Worm (Caenorhabditis elegans) whole organism, late embryonic: ENCODE measurements around the gene str-82.

Source experiments
- C08G9.2 ChIP-seq: sonication (generic microtip); optimal IDR thresholded peaks from 2 replicates; lab custom pipeline; 2016; ENCODE audit warnings: mild to moderate bottlenecking, missing genetic modification characterization, moderate library complexity, missing compliant biosample characterization
- F13H6.1 ChIP-seq: sonication (generic microtip); optimal IDR thresholded peaks from 2 replicates; lab custom pipeline; 2016; ENCODE audit warnings: missing genetic modification characterization, missing compliant biosample characterization
- T23F11.4 ChIP-seq: fragments of 200-800 bp; sonication (Bioruptor generic); optimal IDR thresholded peaks from 2 replicates; lab custom pipeline; 2018; ENCODE audit warnings: mild to moderate bottlenecking, missing genetic modification characterization, missing compliant biosample characterization
- ahr-1 ChIP-seq: sonication (generic microtip); optimal IDR thresholded peaks from 2 replicates; lab custom pipeline; 2016; ENCODE audit warnings: missing genetic modification characterization, missing compliant biosample characterization
- ama-1 ChIP-seq: fragments of 150-350 bp; optimal IDR thresholded peaks from 2 replicates; lab custom pipeline; 2014
- ceh-14 ChIP-seq: sonication (generic microtip); optimal IDR thresholded peaks from 2 replicates; lab custom pipeline; 2016; ENCODE audit warnings: missing genotype, missing genetic modification characterization, missing compliant biosample characterization
- ceh-19 ChIP-seq: fragments of 200-800 bp; sonication (Bioruptor generic); optimal IDR thresholded peaks from 2 replicates; lab custom pipeline; 2018; ENCODE audit warnings: mild to moderate bottlenecking, missing genetic modification characterization, missing compliant biosample characterization
- ceh-2 ChIP-seq: sonication (generic microtip); optimal IDR thresholded peaks from 2 replicates; lab custom pipeline; 2016; ENCODE audit warnings: missing genotype, missing genetic modification characterization, missing compliant biosample characterization
- ceh-22 ChIP-seq: sonication (generic microtip); optimal IDR thresholded peaks from 2 replicates; lab custom pipeline; 2017; ENCODE audit warnings: missing biosample characterization, missing genetic modification characterization
- ceh-24 ChIP-seq: sonication (generic microtip); optimal IDR thresholded peaks from 2 replicates; lab custom pipeline; 2016; ENCODE audit warnings: mild to moderate bottlenecking, missing genetic modification characterization, missing compliant biosample characterization
- ceh-30 ChIP-seq: fragments of 150-350 bp; optimal IDR thresholded peaks from 2 replicates; lab custom pipeline; 2014; ENCODE audit warnings: missing biosample characterization, missing genetic modification characterization
- ceh-45 ChIP-seq: fragments of 200-800 bp; sonication (Bioruptor generic); IDR thresholded peaks from 2 replicates; pipeline ENCODE4 v1.3.6; 2022; ENCODE audit warnings: missing genetic modification reagents, missing genetic modification characterization, missing compliant biosample characterization
- ceh-48 ChIP-seq: sonication (generic microtip); optimal IDR thresholded peaks from 2 replicates; lab custom pipeline; 2016; ENCODE audit warnings: missing genetic modification characterization, inconsistent platforms, missing compliant biosample characterization
- ceh-6 ChIP-seq: fragments of 200-800 bp; sonication (Bioruptor generic); optimal IDR thresholded peaks from 2 replicates; lab custom pipeline; 2018; ENCODE audit warnings: mild to moderate bottlenecking, missing genetic modification characterization, missing compliant biosample characterization
- ceh-9 ChIP-seq: sonication (generic microtip); optimal IDR thresholded peaks from 2 replicates; lab custom pipeline; 2016; ENCODE audit warnings: mild to moderate bottlenecking, missing genetic modification characterization, inconsistent platforms, missing compliant biosample characterization
- che-1 ChIP-seq: sonication (generic microtip); optimal IDR thresholded peaks from 2 replicates; lab custom pipeline; 2016; ENCODE audit warnings: mild to moderate bottlenecking, missing genetic modification characterization, missing compliant biosample characterization
- dmd-4 ChIP-seq: sonication (generic microtip); optimal IDR thresholded peaks from 2 replicates; lab custom pipeline; 2016; ENCODE audit warnings: borderline replicate concordance, missing genetic modification characterization, missing compliant biosample characterization
- dve-1 ChIP-seq: sonication (generic microtip); optimal IDR thresholded peaks from 2 replicates; lab custom pipeline; 2017; ENCODE audit warnings: antibody characterized with exemption, mild to moderate bottlenecking, missing genetic modification characterization, missing compliant biosample characterization
- elt-2 ChIP-seq: sonication (generic microtip); optimal IDR thresholded peaks from 2 replicates; lab custom pipeline; 2016; ENCODE audit warnings: missing genetic modification reagents, missing genetic modification characterization, missing compliant biosample characterization
- fkh-10 ChIP-seq: fragments of 150-350 bp; optimal IDR thresholded peaks from 2 replicates; lab custom pipeline; 2014; ENCODE audit warnings: missing biosample characterization, missing genetic modification reagents, missing genetic modification characterization
- fkh-6 ChIP-seq: sonication (generic microtip); optimal IDR thresholded peaks from 2 replicates; lab custom pipeline; 2016; ENCODE audit warnings: missing genetic modification characterization, missing compliant biosample characterization
- gmeb-2 ChIP-seq: sonication (generic microtip); optimal IDR thresholded peaks from 2 replicates; lab custom pipeline; 2016; ENCODE audit warnings: missing genetic modification characterization, inconsistent platforms, missing compliant biosample characterization
- lin-11 ChIP-seq: fragments of 200-800 bp; sonication (Bioruptor generic); optimal IDR thresholded peaks from 2 replicates; lab custom pipeline; 2018; ENCODE audit warnings: mild to moderate bottlenecking, missing genetic modification characterization, missing compliant biosample characterization
- mec-3 ChIP-seq: sonication (generic microtip); optimal IDR thresholded peaks from 2 replicates; lab custom pipeline; 2016; ENCODE audit warnings: borderline replicate concordance, missing genetic modification characterization, missing compliant biosample characterization
- nhr-11 ChIP-seq: fragments of 150-350 bp; optimal IDR thresholded peaks from 2 replicates; lab custom pipeline; 2014; ENCODE audit warnings: missing biosample characterization, missing genetic modification characterization
- odd-2 ChIP-seq: sonication (generic microtip); optimal IDR thresholded peaks from 2 replicates; lab custom pipeline; 2017; ENCODE audit warnings: antibody characterized with exemption, mild to moderate bottlenecking, missing genetic modification characterization, missing compliant biosample characterization
- pha-2 ChIP-seq: sonication (generic microtip); optimal IDR thresholded peaks from 2 replicates; lab custom pipeline; 2017; ENCODE audit warnings: mild to moderate bottlenecking, missing genetic modification characterization, missing compliant biosample characterization
- pros-1 ChIP-seq: fragments of 150-350 bp; optimal IDR thresholded peaks from 2 replicates; lab custom pipeline; 2014; ENCODE audit warnings: missing biosample characterization, missing genetic modification reagents, missing genetic modification characterization
- rnt-1 ChIP-seq: sonication (generic microtip); optimal IDR thresholded peaks from 2 replicates; lab custom pipeline; 2016; ENCODE audit warnings: missing genetic modification characterization, missing compliant biosample characterization
- sox-2 ChIP-seq: fragments of 200-800 bp; sonication (Bioruptor generic); IDR thresholded peaks from 2 replicates; pipeline ENCODE4 v1.3.6; 2022; ENCODE audit warnings: missing genetic modification reagents, missing genetic modification characterization, missing compliant biosample characterization
- sox-4 ChIP-seq: sonication (generic microtip); optimal IDR thresholded peaks from 2 replicates; lab custom pipeline; 2017; ENCODE audit warnings: mild to moderate bottlenecking, missing genetic modification characterization, inconsistent platforms, missing compliant biosample characterization
- syd-9 ChIP-seq: sonication (generic microtip); optimal IDR thresholded peaks from 2 replicates; lab custom pipeline; 2016; ENCODE audit warnings: mild to moderate bottlenecking, missing genetic modification characterization, moderate library complexity, missing compliant biosample characterization
- tbx-2 ChIP-seq: sonication (generic microtip); optimal IDR thresholded peaks from 2 replicates; lab custom pipeline; 2016; ENCODE audit warnings: missing genetic modification characterization, missing compliant biosample characterization
- ttx-3 ChIP-seq: sonication (generic microtip); optimal IDR thresholded peaks from 2 replicates; lab custom pipeline; 2016; ENCODE audit warnings: missing genetic modification reagents, missing genetic modification characterization, missing compliant biosample characterization
- unc-3 ChIP-seq, 2 experiments: fragments of 200-800 bp in 1 of 2; sonication (Bioruptor generic) in 1 of 2; sonication (generic microtip) in 1 of 2; conservative IDR thresholded peaks in 1 of 2; optimal IDR thresholded peaks in 1 of 2; 2 replicates each; pipeline versions ENCODE4 v1.3.6 to Lab custom; 2016 to 2022; ENCODE audit warnings: missing compliant biosample characterization in 2 of 2, missing genetic modification characterization in 2 of 2, missing genetic modification reagents in 1 of 2
- unc-42 ChIP-seq: sonication (generic microtip); optimal IDR thresholded peaks from 2 replicates; lab custom pipeline; 2016; ENCODE audit warnings: missing genotype, missing genetic modification characterization, missing compliant biosample characterization
- unc-55 ChIP-seq: sonication (generic microtip); optimal IDR thresholded peaks from 2 replicates; lab custom pipeline; 2017; ENCODE audit warnings: missing biosample characterization, missing genetic modification reagents, missing genetic modification characterization
- unc-86 ChIP-seq: sonication (generic microtip); optimal IDR thresholded peaks from 2 replicates; lab custom pipeline; 2016; ENCODE audit warnings: missing genetic modification characterization, missing compliant biosample characterization
- zip-5 ChIP-seq: sonication (generic microtip); optimal IDR thresholded peaks from 2 replicates; lab custom pipeline; 2016; ENCODE audit warnings: missing genetic modification characterization, missing compliant biosample characterization
- ztf-16 ChIP-seq: sonication (generic microtip); optimal IDR thresholded peaks from 2 replicates; lab custom pipeline; 2017; ENCODE audit warnings: missing genetic modification characterization, missing compliant biosample characterization

Gene str-82

ce11 chrV:3995838-3996237, 21.4 kb downstream of the str-82 start, which contains the start of gene srx-62:
srx-62 (minus strand) TSS chrV:3995938.
- TF ChIP-seq ceh-45 (GFP tag; lab: Robert Waterston, UW) (no peak), sox-4 (tag; lab: Kevin White, UChicago) (no peak), che-1 (tag; lab: Kevin White, UChicago) (no peak), ama-1 (lab: Kevin White, UChicago) (no peak), C08G9.2 (tag; lab: Kevin White, UChicago) (no peak), pha-2 (tag; lab: Kevin White, UChicago) (no peak), ttx-3 (tag; lab: Kevin White, UChicago) (no peak), syd-9 (tag; lab: Kevin White, UChicago) (no peak), pros-1 (tag; lab: Kevin White, UChicago) (no peak), mec-3 (tag; lab: Kevin White, UChicago) (no peak), unc-86 (tag; lab: Kevin White, UChicago) (no peak), lin-11 (tag; lab: Kevin White, UChicago) (no peak), odd-2 (no peak), ceh-2 (tag; lab: Kevin White, UChicago) (no peak), unc-3 (GFP tag; conservative IDR thresholded peaks at IDR 0.05; lab: Robert Waterston, UW) (no peak), unc-3 (tag; optimal IDR thresholded peaks at IDR 0.05; lab: Kevin White, UChicago) (no peak), F13H6.1 (tag; lab: Kevin White, UChicago) (no peak)

- no peak for TF ChIP-seq ahr-1
- TF ChIP-seq ttx-3 (tag; lab: Kevin White, UChicago): no peak
- no peak for TF ChIP-seq ceh-30 (tag; lab: Kevin White, UChicago)
- no peak for TF ChIP-seq ceh-48 (tag; lab: Kevin White, UChicago)
- no peak for TF ChIP-seq dve-1
- TF ChIP-seq T23F11.4 (GFP tag; lab: Kevin White, UChicago): no peak
- no peak for TF ChIP-seq ceh-22 (tag; lab: Kevin White, UChicago)
- TF ChIP-seq ceh-24 (tag; lab: Kevin White, UChicago): no peak
- TF ChIP-seq nhr-11 (tag; lab: Kevin White, UChicago): no peak
- TF ChIP-seq elt-2 (tag; lab: Kevin White, UChicago): no peak
- TF ChIP-seq ztf-16 (tag; lab: Kevin White, UChicago): no peak
- no peak for TF ChIP-seq sox-4 (tag; lab: Kevin White, UChicago)
- TF ChIP-seq, all 69 proteins: peak for 0
Measured at ce11 chrV:4004577-4004976, 30.1 kb downstream of the str-82 start.

ce11 chrV:4005219-4005618, 30.8 kb downstream of the str-82 start, which contains the start of gene srh-8:
srh-8 (plus strand) TSS chrV:4005519.
- TF ChIP-seq unc-42 (tag; lab: Kevin White, UChicago): no peak
- no peak for TF ChIP-seq fkh-6
- TF ChIP-seq ceh-9 (tag; lab: Kevin White, UChicago): no peak
- TF ChIP-seq sox-2 (GFP tag; lab: Robert Waterston, UW): no peak
- no peak for TF ChIP-seq nhr-11 (tag; lab: Kevin White, UChicago)
- TF ChIP-seq zip-5: no peak
- no peak for TF ChIP-seq tbx-2 (tag; lab: Kevin White, UChicago)
- no peak for TF ChIP-seq gmeb-2 (tag; lab: Kevin White, UChicago)
- no peak for TF ChIP-seq dmd-4 (tag; lab: Kevin White, UChicago)
- no peak for TF ChIP-seq ceh-14 (tag; lab: Kevin White, UChicago)
- TF ChIP-seq rnt-1 (tag; lab: Kevin White, UChicago): no peak
- no peak for TF ChIP-seq sox-4 (tag; lab: Kevin White, UChicago)
- TF ChIP-seq ceh-19 (GFP tag; lab: Kevin White, UChicago): no peak
- no peak for TF ChIP-seq dve-1
- TF ChIP-seq ceh-6: no peak
- TF ChIP-seq unc-55: no peak
- no peak for TF ChIP-seq fkh-10 (GFP tag; lab: Kevin White, UChicago)
- TF ChIP-seq, all 69 proteins: peak for 0
